Worm (Caenorhabditis elegans) whole organism, L2 larva: ENCODE data around the gene rab-14.

Experiments
- C34F6.9 ChIP-seq: fragments of 150-350 bp; optimal IDR thresholded peaks from 2 replicates; lab custom pipeline; 2014; ENCODE audit warnings: missing biosample characterization, missing genetic modification characterization
- F13H6.1 ChIP-seq: sonication (generic microtip); optimal IDR thresholded peaks from 2 replicates; lab custom pipeline; 2016; ENCODE audit warnings: missing genetic modification characterization, missing compliant biosample characterization
- alr-1 ChIP-seq: fragments of 150-350 bp; optimal IDR thresholded peaks from 2 replicates; lab custom pipeline; 2014; ENCODE audit warnings: missing biosample characterization, missing genetic modification characterization
- aly-2 ChIP-seq: fragments of 150-350 bp; optimal IDR thresholded peaks from 2 replicates; lab custom pipeline; 2014; ENCODE audit warnings: missing biosample characterization, missing genetic modification characterization
- ama-1 ChIP-seq: fragments of 150-350 bp; optimal IDR thresholded peaks from 2 replicates; lab custom pipeline; 2018; ENCODE audit warnings: inconsistent platforms
- blmp-1 ChIP-seq: sonication (generic microtip); optimal IDR thresholded peaks from 2 replicates; lab custom pipeline; 2017; ENCODE audit warnings: missing genetic modification characterization, mild to moderate bottlenecking, missing compliant biosample characterization, antibody characterized with exemption, moderate library complexity; ENCODE audit not compliant: insufficient read depth
- ceh-82 ChIP-seq: fragments of 150-350 bp; optimal IDR thresholded peaks from 2 replicates; lab custom pipeline; 2014; ENCODE audit warnings: missing biosample characterization, missing genetic modification characterization
- crh-2 ChIP-seq: sonication (generic microtip); optimal IDR thresholded peaks from 2 replicates; lab custom pipeline; 2017; ENCODE audit warnings: missing biosample characterization, missing genetic modification characterization
- egl-27 ChIP-seq: sonication (generic microtip); optimal IDR thresholded peaks from 3 replicates; lab custom pipeline; 2017; ENCODE audit warnings: missing biosample characterization, missing genetic modification reagents, missing genetic modification characterization
- elt-1 ChIP-seq: fragments of 150-350 bp; optimal IDR thresholded peaks from 2 replicates; lab custom pipeline; 2014; ENCODE audit warnings: missing biosample characterization, missing genetic modification characterization
- elt-3 ChIP-seq: sonication (generic microtip); optimal IDR thresholded peaks from 2 replicates; lab custom pipeline; 2017; ENCODE audit warnings: missing biosample characterization, missing genetic modification characterization
- fos-1 ChIP-seq: fragments of 150-350 bp; optimal IDR thresholded peaks from 2 replicates; lab custom pipeline; 2014; ENCODE audit warnings: missing biosample characterization, missing genetic modification characterization
- gmeb-1 ChIP-seq: fragments of 150-350 bp; optimal IDR thresholded peaks from 2 replicates; lab custom pipeline; 2014; ENCODE audit warnings: missing biosample characterization, missing genetic modification characterization
- lin-13 ChIP-seq: fragments of 150-350 bp; optimal IDR thresholded peaks from 2 replicates; lab custom pipeline; 2014; ENCODE audit warnings: missing biosample characterization, missing genetic modification reagents, missing genetic modification characterization
- lsy-2 ChIP-seq, 2 experiments: fragments of 150-350 bp in 1 of 2; sonication (generic microtip) in 1 of 2; optimal IDR thresholded peaks; 2 replicates each; lab custom pipeline; 2014 to 2017; ENCODE audit warnings: missing biosample characterization in 2 of 2, missing genetic modification characterization in 2 of 2
- mab-5 ChIP-seq: fragments of 150-350 bp; optimal IDR thresholded peaks from 2 replicates; lab custom pipeline; 2014; ENCODE audit warnings: missing biosample characterization, missing genetic modification characterization
- mbf-1 ChIP-seq: sonication (generic microtip); optimal IDR thresholded peaks from 2 replicates; lab custom pipeline; 2017; ENCODE audit warnings: missing biosample characterization, missing genetic modification characterization
- mdl-1 ChIP-seq, 2 experiments: fragments of 150-350 bp in 1 of 2; sonication (generic microtip) in 1 of 2; optimal IDR thresholded peaks; 2 replicates each; lab custom pipeline; 2017; ENCODE audit warnings: missing biosample characterization in 2 of 2, missing genetic modification characterization in 2 of 2
- nhr-10 ChIP-seq: sonication (generic microtip); optimal IDR thresholded peaks from 2 replicates; lab custom pipeline; 2017; ENCODE audit warnings: missing biosample characterization, missing genetic modification characterization
- nhr-11 ChIP-seq: fragments of 150-350 bp; optimal IDR thresholded peaks from 2 replicates; lab custom pipeline; 2014; ENCODE audit warnings: missing biosample characterization, missing genetic modification characterization
- nhr-21 ChIP-seq: fragments of 150-350 bp; optimal IDR thresholded peaks from 2 replicates; lab custom pipeline; 2014; ENCODE audit warnings: missing biosample characterization, missing genetic modification characterization
- nhr-23 ChIP-seq: fragments of 150-350 bp; optimal IDR thresholded peaks from 2 replicates; lab custom pipeline; 2014; ENCODE audit warnings: missing biosample characterization, missing genetic modification reagents, missing genetic modification characterization
- nhr-237 ChIP-seq: fragments of 150-350 bp; optimal IDR thresholded peaks from 2 replicates; lab custom pipeline; 2014; ENCODE audit warnings: missing biosample characterization, missing genetic modification characterization
- nhr-25 ChIP-seq: fragments of 150-350 bp; sonication (generic microtip); optimal IDR thresholded peaks from 3 replicates; lab custom pipeline; 2014; ENCODE audit warnings: missing biosample characterization, missing genetic modification characterization
- nhr-6 ChIP-seq: fragments of 150-350 bp; optimal IDR thresholded peaks from 2 replicates; lab custom pipeline; 2014; ENCODE audit warnings: missing biosample characterization, missing genetic modification characterization
- peb-1 ChIP-seq: fragments of 150-350 bp; optimal IDR thresholded peaks from 2 replicates; lab custom pipeline; 2014; ENCODE audit warnings: missing biosample characterization, missing genetic modification characterization
- sem-4 ChIP-seq: fragments of 150-350 bp; optimal IDR thresholded peaks from 2 replicates; lab custom pipeline; 2014; ENCODE audit warnings: missing biosample characterization, missing genetic modification reagents, missing genetic modification characterization
- skn-1 ChIP-seq: sonication (generic microtip); optimal IDR thresholded peaks from 2 replicates; lab custom pipeline; 2017; ENCODE audit warnings: missing biosample characterization, missing genetic modification characterization
- sma-9 ChIP-seq, 2 experiments: fragments of 150-350 bp in 1 of 2; sonication (generic microtip) in 1 of 2; optimal IDR thresholded peaks; 2 replicates each; lab custom pipeline; 2014 to 2016; ENCODE audit warnings: missing genetic modification characterization in 2 of 2, mild to moderate bottlenecking in 1 of 2, missing biosample characterization in 1 of 2, missing compliant biosample characterization in 1 of 2, missing genetic modification reagents in 1 of 2, moderate library complexity in 1 of 2
- snpc-4 ChIP-seq: fragments of 150-350 bp; optimal IDR thresholded peaks from 2 replicates; lab custom pipeline; 2014; ENCODE audit warnings: missing biosample characterization, missing genetic modification characterization
- unc-39 ChIP-seq: fragments of 150-350 bp; optimal IDR thresholded peaks from 2 replicates; lab custom pipeline; 2014; ENCODE audit warnings: missing biosample characterization, missing genetic modification characterization
- unc-55 ChIP-seq: fragments of 150-350 bp; sonication (generic microtip); optimal IDR thresholded peaks from 3 replicates; lab custom pipeline; 2014; ENCODE audit warnings: missing biosample characterization, missing genetic modification reagents, missing genetic modification characterization
- unc-62 ChIP-seq: fragments of 150-350 bp; optimal IDR thresholded peaks from 2 replicates; lab custom pipeline; 2014; ENCODE audit warnings: missing biosample characterization, missing genetic modification reagents, missing genetic modification characterization
- ztf-1 ChIP-seq: fragments of 200-800 bp; sonication (Bioruptor generic); conservative IDR thresholded peaks from 2 replicates; pipeline ENCODE4 v1.3.6; 2022; ENCODE audit warnings: missing genetic modification characterization, missing compliant biosample characterization
- ztf-11 ChIP-seq: sonication (generic microtip); optimal IDR thresholded peaks from 2 replicates; lab custom pipeline; 2017; ENCODE audit warnings: missing biosample characterization, missing genetic modification characterization
- ztf-4 ChIP-seq: fragments of 150-350 bp; optimal IDR thresholded peaks from 2 replicates; lab custom pipeline; 2014; ENCODE audit warnings: missing biosample characterization, missing genetic modification characterization

rab-14 gene

ce11 chrX:15653196-15653595 is 46.8 kb upstream of the rab-14 start:
- peak; percentile 77 for TF ChIP-seq unc-55 (GFP tag; lab: Kevin White, UChicago)
- TF ChIP-seq lsy-2 (tag; optimal IDR thresholded peaks at IDR 0.05; lab: Kevin White, UChicago): peak in 1 of 2 experiments; percentile 6
- peak; percentile 17 for TF ChIP-seq C34F6.9 (tag; lab: Kevin White, UChicago)
- TF ChIP-seq elt-3 (tag; lab: Kevin White, UChicago): no peak
- TF ChIP-seq crh-2: peak; percentile 6

DNA sequence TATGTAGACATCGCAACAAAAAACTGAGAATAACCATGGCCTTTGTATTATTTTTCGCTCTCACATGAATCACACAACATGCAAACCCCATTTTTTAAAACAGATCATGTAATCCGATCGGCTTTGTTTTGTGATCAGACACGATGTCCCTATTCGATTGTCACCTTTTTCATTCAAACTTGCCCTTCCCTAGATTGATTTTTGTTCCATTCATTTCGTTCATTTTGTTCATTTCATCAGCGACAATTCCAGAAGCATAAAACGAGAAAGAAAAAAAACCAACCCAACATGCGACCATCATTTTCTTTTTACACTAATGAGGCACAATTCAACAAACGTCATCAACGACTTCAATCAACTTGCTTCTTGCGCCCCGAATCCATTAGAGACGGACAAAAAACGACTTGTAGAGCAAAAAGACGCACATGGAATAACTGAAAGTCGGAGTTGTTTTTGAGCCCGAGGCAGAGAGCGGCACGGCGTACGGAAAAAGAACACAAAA is 44.5 kb upstream of the rab-14 start, which contains the start of gene F59D12.3:
Gene F59D12.3 (minus strand): TSS at position 51 of the 502 bp plus-strand sequence.
- TF ChIP-seq elt-1 (tag; lab: Kevin White, UChicago): no peak
- no peak for TF ChIP-seq aly-2 (tag; lab: Kevin White, UChicago)
- TF ChIP-seq ztf-4 (tag; lab: Kevin White, UChicago): no peak
- TF ChIP-seq sma-9 (GFP tag; optimal IDR thresholded peaks at IDR 0.05; lab: Kevin White, UChicago): no peak
- TF ChIP-seq sma-9 (tag; optimal IDR thresholded peaks at IDR 0.05; lab: Kevin White, UChicago): no peak
- no peak for TF ChIP-seq nhr-11 (tag; lab: Kevin White, UChicago)

DNA sequence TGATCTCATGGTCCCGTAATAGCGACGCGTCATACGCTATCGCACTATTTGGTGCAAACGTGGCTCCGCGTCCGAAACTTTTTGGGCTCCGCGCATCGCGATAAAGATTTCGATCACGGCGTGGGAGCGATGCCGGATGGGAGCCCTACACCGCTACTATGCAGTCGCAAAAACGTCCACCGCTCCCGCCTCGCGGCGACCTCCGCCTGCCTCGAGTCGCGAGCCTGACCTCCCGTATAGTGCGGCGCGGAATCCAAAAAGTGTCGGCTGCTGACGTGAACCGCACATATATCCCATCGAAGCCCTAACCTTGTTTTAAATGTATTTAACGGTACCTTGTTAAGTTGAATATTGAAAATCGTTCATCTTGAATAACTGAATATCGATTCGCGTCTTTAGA is 44.0 kb upstream of the rab-14 start:
- TF ChIP-seq snpc-4 (tag; lab: Kevin White, UChicago) (peak; percentile 1), skn-1 (tag; lab: Kevin White, UChicago) (no peak), nhr-6 (tag; lab: Kevin White, UChicago) (no peak), lin-13 (no peak)

DNA sequence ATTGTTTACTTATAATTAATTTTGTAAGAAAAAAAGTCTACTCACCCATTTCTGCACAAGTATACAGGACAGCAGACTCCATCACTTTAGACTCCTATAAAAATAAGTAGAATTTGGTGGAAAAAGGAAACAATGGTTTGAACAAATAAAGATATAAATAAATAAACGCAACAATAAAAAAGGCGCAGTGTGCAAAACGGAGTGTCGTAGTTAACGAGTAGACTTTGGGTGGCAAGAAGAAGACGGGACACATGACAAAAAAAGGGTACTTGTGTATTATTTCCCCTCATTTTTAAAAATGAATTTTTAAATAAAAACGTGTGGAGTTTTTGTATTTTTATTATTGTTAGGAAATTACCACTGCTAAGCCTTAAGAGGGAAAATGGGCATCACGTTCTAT is 40.8 kb upstream of the rab-14 start, which contains the start of gene F59D12.5:
Gene F59D12.5 (minus strand): TSS at position 94 of the 400 bp plus-strand sequence.
- TF ChIP-seq skn-1 (tag; lab: Kevin White, UChicago) (no peak), elt-1 (tag; lab: Kevin White, UChicago) (no peak), C34F6.9 (tag; lab: Kevin White, UChicago) (peak; percentile 35), gmeb-1 (tag; lab: Kevin White, UChicago) (no peak), unc-55 (GFP tag; lab: Kevin White, UChicago) (peak; percentile 45), crh-2 (no peak), unc-62 (GFP tag; lab: Kevin White, UChicago) (no peak), elt-3 (tag; lab: Kevin White, UChicago) (no peak), nhr-10 (no peak), aly-2 (tag; lab: Kevin White, UChicago) (no peak), unc-39 (no peak), alr-1 (tag; lab: Kevin White, UChicago) (no peak), fos-1 (no peak), sma-9 (GFP tag; optimal IDR thresholded peaks at IDR 0.05; lab: Kevin White, UChicago) (peak; percentile 1), sma-9 (tag; optimal IDR thresholded peaks at IDR 0.05; lab: Kevin White, UChicago) (no peak), ztf-4 (tag; lab: Kevin White, UChicago) (no peak), ztf-1 (GFP tag; lab: Robert Waterston, UW) (no peak), nhr-23 (tag; lab: Kevin White, UChicago) (no peak), ama-1 (lab: Kevin White, UChicago) (no peak), peb-1 (tag; lab: Kevin White, UChicago) (no peak), blmp-1 (no peak), nhr-21 (tag; lab: Kevin White, UChicago) (no peak), nhr-6 (tag; lab: Kevin White, UChicago) (no peak), ztf-11 (tag; lab: Kevin White, UChicago) (no peak), mab-5 (tag; lab: Kevin White, UChicago) (no peak), mdl-1 (tag; optimal IDR thresholded peaks at IDR 0.05; lab: Kevin White, UChicago) (no peak), egl-27 (tag; lab: Kevin White, UChicago) (no peak), snpc-4 (tag; lab: Kevin White, UChicago) (no peak), nhr-237 (no peak), mbf-1 (tag; lab: Kevin White, UChicago) (no peak), lsy-2 (tag; optimal IDR thresholded peaks at IDR 0.05; lab: Kevin White, UChicago) (peak in 1 of 2 experiments; percentile 11), F13H6.1 (no peak), ceh-82 (tag; lab: Kevin White, UChicago) (no peak), nhr-25 (tag; lab: Kevin White, UChicago) (no peak), sem-4 (no peak)
